Fruit fly (Drosophila melanogaster) whole organism, pupa: ENCODE measurements around the gene ORMDL.
A peak's percentile ranks its signal among the peaks of the same experiment; 100 is the strongest.

Experiments used
- CG10348 ChIP-seq: fragments of 200-800 bp; sonication (Bioruptor generic); IDR thresholded peaks from 2 replicates; pipeline ENCODE4 v1.3.6; 2022; ENCODE audit warnings: missing biosample characterization, missing genetic modification characterization
- CG13204 ChIP-seq: fragments of 200-800 bp; sonication (Bioruptor generic); optimal IDR thresholded peaks from 2 replicates; lab custom pipeline; 2018; ENCODE audit warnings: missing biosample characterization, mild to moderate bottlenecking, missing genetic modification characterization, moderate library complexity
- CG32121 ChIP-seq: fragments of 200-800 bp; sonication (Bioruptor generic); IDR thresholded peaks from 2 replicates; pipeline ENCODE4 v1.3.6; 2022; ENCODE audit warnings: missing biosample characterization, missing genetic modification characterization
- CG4496 ChIP-seq: fragments of 200-800 bp; sonication (Bioruptor generic); IDR thresholded peaks from 3 replicates; pipeline ENCODE4 v1.3.6; 2022; ENCODE audit warnings: missing biosample characterization, missing genetic modification characterization
- Ets98B ChIP-seq: fragments of 200-800 bp; sonication (Bioruptor generic); IDR thresholded peaks from 2 replicates; pipeline ENCODE4 v1.3.6; 2022; ENCODE audit warnings: missing biosample characterization, missing genetic modification characterization
- Pif1A ChIP-seq: fragments of 200-800 bp; sonication (Bioruptor generic); optimal IDR thresholded peaks from 3 replicates; lab custom pipeline; 2016; ENCODE audit warnings: missing biosample characterization, missing genetic modification characterization
- Pif1B ChIP-seq: fragments of 200-800 bp; sonication (Bioruptor generic); optimal IDR thresholded peaks from 3 replicates; lab custom pipeline; 2016; ENCODE audit warnings: missing biosample characterization, missing genetic modification characterization
- Snoo ChIP-seq: fragments of 200-800 bp; sonication (Bioruptor generic); optimal IDR thresholded peaks from 3 replicates; lab custom pipeline; 2017; ENCODE audit warnings: missing biosample characterization, mild to moderate bottlenecking, missing genetic modification characterization, inconsistent platforms
- gl ChIP-seq: fragments of 200-800 bp; sonication (Bioruptor generic); optimal IDR thresholded peaks from 2 replicates; lab custom pipeline; 2018; ENCODE audit warnings: missing biosample characterization, mild to moderate bottlenecking, missing genetic modification characterization

dm6 chr3L:21679687-21680086 is 44.6 kb downstream of the ORMDL start, which contains the start of the genes Als2 and CG11248:
- TF ChIP-seq CG32121 (peak; percentile 39; the same call in 1 of the 2 replicates), Ets98B (GFP tag; lab: Robert Waterston, UW) (peak; percentile 40; the same call in 1 of the 2 replicates), Pif1A (GFP tag; lab: Kevin White, UChicago) (no peak), gl (tag; lab: Kevin White, UChicago) (no peak), CG10348 (GFP tag; lab: Robert Waterston, UW) (no peak), Snoo (tag; lab: Kevin White, UChicago) (no peak), CG13204 (GFP tag; lab: Kevin White, UChicago) (no peak), CG4496 (GFP tag; lab: Robert Waterston, UW) (peak; percentile 69; the same call in 2 of the 3 replicates), Pif1B (GFP tag; lab: Kevin White, UChicago) (no peak)
